3 worm cellular contexts compared by ENCODE assay signal in genomic region chrIII:595449-595848, ce11.
A peak's percentile ranks its signal among the peaks of the same experiment; 100 is the strongest.
TF ChIP-seq lines count a peak whose summit lies in the region.

No protein-coding gene starts in this region.

TF ChIP-seq in whole organism, L2 larva, 48 proteins besides CTCF, POLR2A, EP300 and RAD21:
- TF ChIP-seq lsy-2 (tag; optimal IDR thresholded peaks at IDR 0.05; lab: Kevin White, UChicago) (no peak), sma-9 (GFP tag; optimal IDR thresholded peaks at IDR 0.05; lab: Kevin White, UChicago) (no peak), sma-9 (tag; optimal IDR thresholded peaks at IDR 0.05; lab: Kevin White, UChicago) (no peak), F13H6.1 (tag; optimal IDR thresholded peaks at IDR 0.05; lab: Kevin White, UChicago) (no peak), Y55F3AM.14 (GFP tag; optimal IDR thresholded peaks at IDR 0.05; lab: Kevin White, UChicago) (peak; percentile 7)
TF ChIP-seq in whole organism, L2 larva: peak in this region for 1.

TF ChIP-seq in whole organism, L4 larva, 104 proteins besides CTCF, POLR2A, EP300 and RAD21:
- TF ChIP-seq fkh-10 (GFP tag; optimal IDR thresholded peaks at IDR 0.05; lab: Kevin White, UChicago) (no peak), egl-43 (GFP tag; IDR thresholded peaks at IDR 0.05; lab: Robert Waterston, UW) (0 out of 2 replicates have a peak, but pooled peaks have one; percentile 14), set-16 (GFP tag; IDR thresholded peaks at IDR 0.05; lab: Robert Waterston, UW) (peak; percentile 83; the same call in 1 of the 2 replicates)

TF ChIP-seq in whole organism, young adult, 124 proteins besides CTCF, POLR2A, EP300 and RAD21:
- TF ChIP-seq egrh-3 (GFP tag; IDR thresholded peaks at IDR 0.05; lab: Robert Waterston, UW), result peak; percentile 42; the same call in 1 of the 2 replicates
- no peak for TF ChIP-seq unc-62 (GFP tag; optimal IDR thresholded peaks at IDR 0.05; lab: Kevin White, UChicago)
- no peak for TF ChIP-seq ceh-58 (GFP tag; IDR thresholded peaks at IDR 0.05; lab: Robert Waterston, UW)
- TF ChIP-seq ztf-28 (GFP tag; IDR thresholded peaks at IDR 0.05; lab: Robert Waterston, UW), result 0 out of 2 replicates have a peak, but pooled peaks have one; percentile 36
- TF ChIP-seq ets-4 (GFP tag; optimal IDR thresholded peaks at IDR 0.05; lab: Kevin White, UChicago), result no peak
- TF ChIP-seq zfh-2 (GFP tag; conservative IDR thresholded peaks at IDR 0.05; lab: Robert Waterston, UW), result peak; percentile 70
